Fruit fly (Drosophila melanogaster) whole organism, embryonic: ENCODE data around the gene CG13631.

Source experiments
- CG4820 ChIP-seq: fragments of 200-800 bp; sonication (Bioruptor generic); optimal IDR thresholded peaks from 3 replicates; lab custom pipeline; 2016; ENCODE audit warnings: missing biosample characterization, missing genetic modification characterization
- peb ChIP-seq: fragments of 200-800 bp; sonication (Bioruptor generic); IDR thresholded peaks from 2 replicates; pipeline ENCODE4 v1.3.6; 2022; ENCODE audit warnings: missing biosample characterization, missing genetic modification characterization

- TF ChIP-seq CG4820 (GFP tag; lab: Kevin White, UChicago) (no peak), peb (GFP tag; lab: Robert Waterston, UW) (no peak)
Measured at dm6 chr3R:24766684-24767083, 2.5 kb upstream of the CG13631 start.
